Fruit fly (Drosophila melanogaster) whole organism, adult: Measurements from ENCODE around the gene TwdlY.

Experiments
- CG11617 ChIP-seq: fragments of 200-800 bp; sonication (Bioruptor generic); optimal IDR thresholded peaks from 2 replicates; lab custom pipeline; 2017; ENCODE audit warnings: mild to moderate bottlenecking, missing biosample characterization, missing genetic modification reagents, missing genetic modification characterization
- CG12768 ChIP-seq: fragments of 200-800 bp; sonication (Bioruptor generic); optimal IDR thresholded peaks from 2 replicates; lab custom pipeline; 2017; ENCODE audit warnings: missing biosample characterization, missing genetic modification characterization, mild to moderate bottlenecking, moderate library complexity, missing genetic modification reagents
- CG14711 ChIP-seq: fragments of 200-800 bp; sonication (Bioruptor generic); optimal IDR thresholded peaks from 2 replicates; lab custom pipeline; 2018; ENCODE audit warnings: missing biosample characterization, mild to moderate bottlenecking, missing genetic modification characterization, moderate library complexity
- CG33017 ChIP-seq: fragments of 200-800 bp; sonication (Bioruptor generic); optimal IDR thresholded peaks from 2 replicates; lab custom pipeline; 2018; ENCODE audit warnings: missing biosample characterization, mild to moderate bottlenecking, missing genetic modification characterization, moderate library complexity
- CG7045 ChIP-seq: fragments of 200-800 bp; sonication (Bioruptor generic); optimal IDR thresholded peaks from 2 replicates; lab custom pipeline; 2017; ENCODE audit warnings: missing biosample characterization, mild to moderate bottlenecking, missing genetic modification characterization
- CG7101 ChIP-seq: fragments of 200-800 bp; sonication (Bioruptor generic); optimal IDR thresholded peaks from 2 replicates; lab custom pipeline; 2018; ENCODE audit warnings: missing biosample characterization, mild to moderate bottlenecking, missing genetic modification characterization, moderate library complexity
- Clk ChIP-seq: fragments of 200-800 bp; sonication (Bioruptor generic); optimal IDR thresholded peaks from 2 replicates; lab custom pipeline; 2017; ENCODE audit warnings: missing biosample characterization, missing genetic modification characterization
- Crg-1 ChIP-seq: fragments of 200-800 bp; sonication (Bioruptor generic); optimal IDR thresholded peaks from 2 replicates; lab custom pipeline; 2016; ENCODE audit warnings: missing biosample characterization, missing genetic modification characterization
- Hr96 ChIP-seq: fragments of 200-800 bp; sonication (Bioruptor generic); optimal IDR thresholded peaks from 2 replicates; lab custom pipeline; 2016; ENCODE audit warnings: missing biosample characterization, missing genetic modification characterization
- Mnt ChIP-seq: fragments of 200-800 bp; sonication (Bioruptor generic); optimal IDR thresholded peaks from 2 replicates; lab custom pipeline; 2016; ENCODE audit warnings: missing biosample characterization, mild to moderate bottlenecking, missing genetic modification characterization
- bab1 ChIP-seq: fragments of 200-800 bp; sonication (Bioruptor generic); optimal IDR thresholded peaks from 3 replicates; lab custom pipeline; 2019; ENCODE audit warnings: missing biosample characterization, mild to moderate bottlenecking, missing genetic modification characterization, moderate library complexity
- cic ChIP-seq: fragments of 200-800 bp; sonication (Bioruptor generic); optimal IDR thresholded peaks from 2 replicates; lab custom pipeline; 2017; ENCODE audit warnings: missing biosample characterization, mild to moderate bottlenecking, missing genetic modification characterization, moderate library complexity
- cnc ChIP-seq, 2 experiments: fragments of >200 bp; optimal IDR thresholded peaks; 2 replicates each; lab custom pipeline; 2017
- kay ChIP-seq: fragments of 200-800 bp; sonication (Bioruptor generic); peaks from one replicate; lab custom pipeline; 2016; ENCODE audit warnings: missing biosample characterization, missing genetic modification characterization, borderline replicate concordance
- ovo ChIP-seq: fragments of 200-800 bp; sonication (Bioruptor generic); optimal IDR thresholded peaks from 2 replicates; lab custom pipeline; 2016; ENCODE audit warnings: missing biosample characterization, missing genetic modification characterization
- pad ChIP-seq: fragments of 200-800 bp; sonication (Bioruptor generic); optimal IDR thresholded peaks from 3 replicates; lab custom pipeline; 2017; ENCODE audit warnings: missing biosample characterization, missing genetic modification characterization, mild to moderate bottlenecking, moderate library complexity, missing genetic modification reagents
- tj ChIP-seq: fragments of 200-800 bp; sonication (Bioruptor generic); optimal IDR thresholded peaks from 3 replicates; lab custom pipeline; 2017; ENCODE audit warnings: missing biosample characterization, mild to moderate bottlenecking, missing genetic modification characterization, moderate library complexity
- toe ChIP-seq: fragments of 200-800 bp; sonication (Bioruptor generic); optimal IDR thresholded peaks from 2 replicates; lab custom pipeline; 2016; ENCODE audit warnings: missing biosample characterization, missing genetic modification characterization

TwdlY gene

DNA sequence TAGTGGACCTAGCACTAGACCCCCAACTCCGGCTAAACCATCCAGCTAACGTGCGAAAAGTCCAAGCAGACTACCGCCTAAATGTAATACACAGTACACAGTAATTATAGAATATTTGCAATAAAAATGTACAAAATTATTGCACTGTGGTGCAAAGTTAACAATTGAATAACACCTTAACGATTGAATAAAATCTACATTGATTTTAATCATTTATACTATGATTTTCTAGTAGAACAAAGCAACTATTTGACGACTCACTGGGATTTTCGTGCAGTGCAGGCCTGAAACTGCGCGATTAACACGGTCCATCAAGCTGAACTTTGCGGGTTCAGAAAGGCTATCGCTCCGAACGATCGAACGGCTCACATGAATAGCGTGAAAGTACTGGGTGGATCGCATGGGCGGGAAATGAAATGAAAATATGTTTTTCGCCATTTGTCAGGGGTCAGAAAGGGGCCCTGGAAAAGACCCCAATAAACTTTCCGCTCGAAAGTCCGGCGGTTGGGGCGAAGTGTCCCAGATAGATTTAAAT, 43.5 kb downstream of the TwdlY start:
- TF ChIP-seq CG7045 (GFP tag; lab: Kevin White, UChicago) (no peak), kay (GFP tag; lab: Kevin White, UChicago) (peak; percentile 48)

DNA sequence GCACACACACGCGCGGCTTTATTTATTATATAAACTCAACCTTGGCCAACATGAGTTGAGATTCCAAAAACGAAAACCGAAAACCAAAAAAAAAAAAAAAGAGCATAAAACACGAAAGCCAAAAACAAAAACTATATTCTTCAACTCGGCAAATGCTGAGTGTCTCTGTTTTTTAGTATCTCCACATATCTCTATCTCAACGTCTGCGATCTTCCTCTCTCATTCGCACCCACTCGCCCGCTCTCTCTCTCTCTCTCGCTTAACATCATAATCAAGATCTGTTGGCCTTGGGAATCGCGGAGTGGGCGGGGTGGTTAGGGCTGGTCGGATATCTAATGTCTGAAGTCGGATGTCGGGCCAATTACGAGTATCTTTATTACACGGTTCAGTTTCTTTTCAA, 45.5 kb downstream of the TwdlY start:
- peak; percentile 71 for TF ChIP-seq tj (GFP tag; lab: Kevin White, UChicago)
- no peak for TF ChIP-seq CG7101 (tag; lab: Kevin White, UChicago)
- no peak for TF ChIP-seq toe (GFP tag; lab: Kevin White, UChicago)
- TF ChIP-seq cnc (optimal IDR thresholded peaks at IDR 0.05; lab: Kevin White, UChicago) = no peak

DNA sequence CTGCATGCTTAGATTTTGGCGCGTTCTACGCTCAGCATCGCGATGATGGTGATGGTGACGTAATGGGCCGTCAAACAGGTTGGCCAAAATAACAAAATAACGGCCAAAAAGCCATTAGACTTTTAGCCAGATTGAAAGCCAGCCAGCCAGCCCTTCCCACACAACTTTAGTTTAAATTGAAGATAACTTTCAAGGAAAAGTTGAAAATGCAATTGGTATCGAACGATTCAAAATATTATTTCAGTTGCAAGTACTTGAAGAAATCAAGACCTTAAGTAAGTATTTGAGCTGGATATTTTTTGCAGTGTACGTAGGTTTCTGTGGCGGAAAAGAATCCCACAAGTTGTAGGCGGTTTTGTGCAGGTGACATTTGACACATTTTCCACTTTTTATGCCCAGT, 46.3 kb downstream of the TwdlY start:
- no peak for TF ChIP-seq Clk (GFP tag; lab: Kevin White, UChicago)
- no peak for TF ChIP-seq Crg-1 (GFP tag; lab: Kevin White, UChicago)
- no peak for TF ChIP-seq Hr96 (GFP tag; lab: Kevin White, UChicago)

DNA sequence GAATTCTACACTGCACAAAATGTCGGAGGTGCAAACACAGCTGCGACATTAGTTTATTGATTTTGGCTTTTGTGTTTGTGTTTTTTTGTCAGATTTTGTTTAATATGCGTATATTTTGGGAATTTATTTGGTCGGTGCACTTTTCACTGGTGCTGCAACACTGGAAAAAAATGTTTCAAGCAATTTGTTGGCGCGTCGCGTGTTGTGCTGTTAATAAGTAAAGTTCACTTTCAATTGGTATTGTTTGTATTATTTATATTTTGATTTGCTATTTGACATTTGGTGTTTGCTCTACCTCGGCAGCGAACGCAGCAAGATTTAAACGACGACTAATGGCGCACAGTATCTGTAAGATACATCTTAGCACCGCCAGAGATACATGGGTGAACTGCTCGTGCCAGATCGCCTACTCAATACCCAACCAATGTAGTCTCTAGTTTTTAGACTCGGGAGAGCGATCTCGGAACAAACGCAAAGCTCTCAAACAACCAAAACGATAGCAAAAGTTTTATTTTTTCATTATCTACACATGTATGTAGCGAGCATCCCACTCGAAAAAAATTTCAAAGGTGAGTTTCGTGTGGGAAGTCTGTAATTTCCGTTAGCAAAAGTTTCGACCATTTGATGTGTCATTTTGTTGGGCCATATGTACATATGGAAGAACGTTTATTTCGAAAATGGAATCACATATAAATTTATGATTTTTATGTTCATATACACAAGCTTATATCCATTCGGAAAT, 47.6 kb downstream of the TwdlY start:
- TF ChIP-seq Mnt (GFP tag; lab: Kevin White, UChicago) (peak; percentile 10), bab1 (GFP tag; lab: Kevin White, UChicago) (no peak), pad (GFP tag; lab: Kevin White, UChicago) (no peak), cic (GFP tag; lab: Kevin White, UChicago) (no peak), CG14711 (tag; lab: Kevin White, UChicago) (peak; percentile 13), CG11617 (GFP tag; lab: Kevin White, UChicago) (peak; percentile 28), cnc (optimal IDR thresholded peaks at IDR 0.05; lab: Kevin White, UChicago) (no peak), CG7101 (tag; lab: Kevin White, UChicago) (no peak)

DNA sequence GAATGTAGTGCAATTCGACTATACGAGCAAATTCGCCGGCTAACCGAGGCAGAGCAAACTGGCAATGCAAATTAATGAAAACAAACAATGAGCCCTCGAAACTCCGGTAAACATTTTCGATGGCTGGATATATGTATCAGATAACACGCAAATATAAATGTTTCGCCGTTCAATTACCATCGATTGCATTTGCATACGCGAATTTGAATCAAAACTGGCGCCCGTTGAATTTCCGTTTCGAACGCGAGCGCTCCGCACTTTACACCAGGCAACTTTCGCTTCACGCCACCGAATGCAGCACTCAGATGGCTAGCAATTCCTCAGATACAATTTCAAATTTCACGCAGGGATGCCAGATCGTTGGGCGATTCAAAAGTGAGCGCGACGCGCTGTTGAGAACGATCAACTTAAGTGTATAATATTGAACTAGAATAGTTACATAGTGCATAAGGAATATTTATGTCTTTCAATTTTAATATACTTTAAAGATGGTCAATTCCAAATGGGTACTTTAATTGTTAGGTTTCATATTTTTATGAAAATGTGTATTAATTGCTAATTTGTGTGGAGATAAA, 48.5 kb downstream of the TwdlY start, which contains the start of gene if:
Gene if, minus strand, starts transcription at position 294 of the 575 bp plus-strand sequence.
- TF ChIP-seq pad (GFP tag; lab: Kevin White, UChicago) = no peak
- TF ChIP-seq cic (GFP tag; lab: Kevin White, UChicago) = no peak
- TF ChIP-seq kay (GFP tag; lab: Kevin White, UChicago) = no peak
- TF ChIP-seq CG7045 (GFP tag; lab: Kevin White, UChicago) = no peak
- TF ChIP-seq Crg-1 (GFP tag; lab: Kevin White, UChicago) = no peak
- TF ChIP-seq Clk (GFP tag; lab: Kevin White, UChicago) = no peak
- no peak for TF ChIP-seq CG11617 (GFP tag; lab: Kevin White, UChicago)
- no peak for TF ChIP-seq CG12768
- no peak for TF ChIP-seq Mnt (GFP tag; lab: Kevin White, UChicago)
- no peak for TF ChIP-seq CG33017 (tag; lab: Kevin White, UChicago)
- no peak for TF ChIP-seq ovo (GFP tag; lab: Kevin White, UChicago)
- no peak for TF ChIP-seq CG7101 (tag; lab: Kevin White, UChicago)
- TF ChIP-seq tj (GFP tag; lab: Kevin White, UChicago) = no peak
- TF ChIP-seq bab1 (GFP tag; lab: Kevin White, UChicago) = no peak
- TF ChIP-seq Hr96 (GFP tag; lab: Kevin White, UChicago) = no peak

DNA sequence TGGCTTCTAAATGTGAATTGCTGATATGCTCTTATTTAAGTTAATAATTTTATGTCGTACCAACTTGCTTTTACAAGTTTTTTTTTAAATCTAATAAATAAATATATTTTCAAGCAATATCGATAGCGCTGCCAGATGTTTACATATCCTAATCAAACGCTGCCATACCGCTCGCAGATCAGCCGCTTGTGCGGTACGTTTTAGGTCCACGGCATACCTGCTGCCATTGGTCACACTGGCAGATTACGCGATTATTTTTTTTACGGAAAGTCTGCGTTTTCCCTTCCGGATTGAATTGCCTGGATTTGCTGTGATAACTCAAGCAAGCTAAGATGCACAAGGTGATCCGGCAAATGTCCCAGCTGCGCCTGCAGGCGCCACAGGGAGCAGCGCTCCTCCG, 49.0 kb downstream of the TwdlY start, which contains the start of gene mRpL22:
Gene mRpL22, plus strand, starts transcription at position 191 of the 400 bp plus-strand sequence.
- TF ChIP-seq CG11617 (GFP tag; lab: Kevin White, UChicago) = no peak
- peak; percentile 51 for TF ChIP-seq bab1 (GFP tag; lab: Kevin White, UChicago)
- no peak for TF ChIP-seq Crg-1 (GFP tag; lab: Kevin White, UChicago)
- TF ChIP-seq CG7101 (tag; lab: Kevin White, UChicago) = no peak
